Worm (Caenorhabditis elegans): ENCODE data around the gene R05H5.7.

R05H5.7 gene

ce11 chrII:10221627-10222026 lies 29.3 kb downstream of the R05H5.7 start:
- TF ChIP-seq dmd-4 (tag; optimal IDR thresholded peaks at IDR 0.05; ENCODE audit: borderline replicate concordance): no peak
- TF ChIP-seq mec-3 (tag; optimal IDR thresholded peaks at IDR 0.05; ENCODE audit: borderline replicate concordance): no peak
- TF ChIP-seq madf-2 (tag; optimal IDR thresholded peaks at IDR 0.05): no peak

- no peak for TF ChIP-seq ceh-45 (GFP tag; IDR thresholded peaks at IDR 0.05)
- TF ChIP-seq hlh-13 (GFP tag; optimal IDR thresholded peaks at IDR 0.05): no peak
- TF ChIP-seq ttx-3 (tag; optimal IDR thresholded peaks at IDR 0.05): no peak
- no peak for TF ChIP-seq nfya-1 (tag; optimal IDR thresholded peaks at IDR 0.05)
- TF ChIP-seq zip-5 (tag; optimal IDR thresholded peaks at IDR 0.05): no peak
These were observed 30.3 kb downstream of the R05H5.7 start, which contains the start of gene plc-3 for ce11 chrII:10222577-10222976. TSS of gene plc-3 (plus strand) at chrII:10222877.

- TF ChIP-seq sdc-2 (tag; optimal IDR thresholded peaks at IDR 0.05): no peak
- TF ChIP-seq F13H6.1 (tag; optimal IDR thresholded peaks at IDR 0.05): no peak
- TF ChIP-seq hlh-6 (tag; optimal IDR thresholded peaks at IDR 0.05): no peak
- no peak for TF ChIP-seq ceh-30 (tag; optimal IDR thresholded peaks at IDR 0.05)
These were observed 34.7 kb downstream of the R05H5.7 start, which contains the start of gene srh-135 for ce11 chrII:10227030-10227429. TSS of gene srh-135 (minus strand) at chrII:10227130.

ce11 chrII:10230972-10231371 lies 38.7 kb downstream of the R05H5.7 start, which contains the start of gene T01E8.8:
TSS of gene T01E8.8 (plus strand) at chrII:10231272.
- TF ChIP-seq ceh-18 (tag; optimal IDR thresholded peaks at IDR 0.05) (no peak), lin-11 (tag; optimal IDR thresholded peaks at IDR 0.05) (no peak), hlh-30 (tag; optimal IDR thresholded peaks at IDR 0.05; ENCODE audit: insufficient read depth) (no peak), fkh-6 (tag; optimal IDR thresholded peaks at IDR 0.05) (no peak), ref-2 (tag; optimal IDR thresholded peaks at IDR 0.05) (no peak), hlh-15 (tag; optimal IDR thresholded peaks at IDR 0.05) (no peak), T23F11.4 (GFP tag; optimal IDR thresholded peaks at IDR 0.05) (no peak), unc-55 (GFP tag; optimal IDR thresholded peaks at IDR 0.05) (no peak), tbx-7 (tag; optimal IDR thresholded peaks at IDR 0.05) (no peak), ztf-16 (tag; optimal IDR thresholded peaks at IDR 0.05) (no peak), npax-4 (tag; optimal IDR thresholded peaks at IDR 0.05) (no peak)

- TF ChIP-seq hlh-8 (tag; optimal IDR thresholded peaks at IDR 0.05) (no peak), pax-1 (tag; optimal IDR thresholded peaks at IDR 0.05) (peak; percentile 42), elt-2 (tag; optimal IDR thresholded peaks at IDR 0.05) (peak; percentile 60), madf-2 (tag; optimal IDR thresholded peaks at IDR 0.05) (no peak)
These were observed 39.6 kb downstream of the R05H5.7 start for ce11 chrII:10231874-10232273.

ce11 chrII:10234398-10234797 lies 42.1 kb downstream of the R05H5.7 start, which contains the start of gene ubxn-5:
TSS of gene ubxn-5 (minus strand) at chrII:10234498.
- no peak for TF ChIP-seq sox-2 (GFP tag; IDR thresholded peaks at IDR 0.05)
- TF ChIP-seq ceh-14 (tag; optimal IDR thresholded peaks at IDR 0.05): no peak
- TF ChIP-seq lin-11 (tag; optimal IDR thresholded peaks at IDR 0.05): no peak
- no peak for TF ChIP-seq rnt-1 (tag; optimal IDR thresholded peaks at IDR 0.05)
- TF ChIP-seq ttx-3 (tag; optimal IDR thresholded peaks at IDR 0.05): no peak
- no peak for TF ChIP-seq ceh-48 (tag; optimal IDR thresholded peaks at IDR 0.05)
- TF ChIP-seq gmeb-2 (tag; optimal IDR thresholded peaks at IDR 0.05): no peak
- TF ChIP-seq ceh-2 (tag; optimal IDR thresholded peaks at IDR 0.05): no peak
- TF ChIP-seq ztf-16 (tag; optimal IDR thresholded peaks at IDR 0.05): no peak
- TF ChIP-seq ceh-24 (tag; optimal IDR thresholded peaks at IDR 0.05): no peak
- no peak for TF ChIP-seq ceh-9 (tag; optimal IDR thresholded peaks at IDR 0.05)
